Fruit fly (Drosophila melanogaster): Measurements from ENCODE around the gene NimC4.

The NimC4 gene

DNA sequence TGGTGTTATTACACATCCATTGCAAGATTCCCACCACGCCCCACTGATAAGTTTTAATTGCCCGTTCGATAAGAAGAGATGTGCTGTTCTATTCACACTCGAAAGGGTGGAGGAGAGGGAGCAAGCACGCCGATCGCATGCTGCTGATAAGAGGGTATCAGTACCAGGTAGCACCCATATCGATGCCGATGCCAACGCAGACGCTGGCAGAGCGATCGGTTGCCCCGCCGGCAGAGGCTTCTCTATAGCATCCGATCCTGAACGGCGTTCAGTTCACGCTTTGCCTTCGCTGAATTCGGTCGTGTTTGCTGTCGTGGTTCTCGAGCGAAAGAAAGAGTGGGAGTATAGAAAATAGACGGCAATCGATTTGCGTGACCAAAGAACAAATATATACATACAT, 33.9 kb upstream of the NimC4 start (continued):
- peak; percentile 3 for TF ChIP-seq kay (GFP tag; optimal IDR thresholded peaks at IDR 0.05)
- no peak for TF ChIP-seq tll (GFP tag; optimal IDR thresholded peaks at IDR 0.05)
- TF ChIP-seq Hey (tag; optimal IDR thresholded peaks at IDR 0.05), result peak; percentile 63
- TF ChIP-seq CG32532 (GFP tag; IDR thresholded peaks at IDR 0.05), result 0 out of 2 replicates have a peak, but pooled peaks have one; percentile 20
- TF ChIP-seq lab (GFP tag; optimal IDR thresholded peaks at IDR 0.05), result peak; percentile 41
- TF ChIP-seq ken (GFP tag; IDR thresholded peaks at IDR 0.05), result no peak
- peak; percentile 96 for TF ChIP-seq Adf1 (GFP tag; IDR thresholded peaks at IDR 0.05)
- peak; percentile 38 for TF ChIP-seq Jarid2 (GFP tag; optimal IDR thresholded peaks at IDR 0.05)
- peak; percentile 23; the same call in 1 of the 2 replicates for TF ChIP-seq CG14014 (GFP tag; IDR thresholded peaks at IDR 0.05)

- peak; percentile 10 for TF ChIP-seq grn (GFP tag; optimal IDR thresholded peaks at IDR 0.05)
- no peak for TF ChIP-seq CG4854 (GFP tag; optimal IDR thresholded peaks at IDR 0.05)
- TF ChIP-seq dm (GFP tag; optimal IDR thresholded peaks at IDR 0.05), result no peak
- TF ChIP-seq CG34376 (GFP tag; optimal IDR thresholded peaks at IDR 0.05), result peak; percentile 89
- no peak for TF ChIP-seq NC2α (GFP tag; optimal IDR thresholded peaks at IDR 0.05)
- TF ChIP-seq sug (tag; optimal IDR thresholded peaks at IDR 0.05), result peak; percentile 48
- peak; percentile 2 for TF ChIP-seq CG18599 (GFP tag; optimal IDR thresholded peaks at IDR 0.05)
- TF ChIP-seq Ada2b (GFP tag; IDR thresholded peaks at IDR 0.05), result no peak
- no peak for TF ChIP-seq CG10267 (tag; optimal IDR thresholded peaks at IDR 0.05)
- no peak for TF ChIP-seq ase (GFP tag; IDR thresholded peaks at IDR 0.05)
- no peak for TF ChIP-seq peb (GFP tag; IDR thresholded peaks at IDR 0.05)
- TF ChIP-seq bbx (GFP tag; IDR thresholded peaks at IDR 0.05; ENCODE audit: partially characterized antibody), result no peak
- no peak for TF ChIP-seq CG31441 (GFP tag; IDR thresholded peaks at IDR 0.05)
- TF ChIP-seq seq (GFP tag; IDR thresholded peaks at IDR 0.05), result no peak
- peak; percentile 60 for TF ChIP-seq mirr (GFP tag; optimal IDR thresholded peaks at IDR 0.05)
- TF ChIP-seq exex (tag; optimal IDR thresholded peaks at IDR 0.05), result peak; percentile 90
- no peak for TF ChIP-seq Six4 (GFP tag; optimal IDR thresholded peaks at IDR 0.05)
- TF ChIP-seq Pdp1 (GFP tag; optimal IDR thresholded peaks at IDR 0.05), result peak in 1 of 2 experiments; percentile 58
- no peak for TF ChIP-seq Aef1 (GFP tag; IDR thresholded peaks at IDR 0.05)
- 0 out of 4 replicates have a peak, but pooled peaks have one; percentile 23 for TF ChIP-seq chinmo (GFP tag; IDR thresholded peaks at IDR 0.05; ENCODE audit: partially characterized antibody)
- no peak for TF ChIP-seq CG10959 (GFP tag; IDR thresholded peaks at IDR 0.05)
- TF ChIP-seq trh (GFP tag; optimal IDR thresholded peaks at IDR 0.05), result no peak
- TF ChIP-seq Lim3 (GFP tag; IDR thresholded peaks at IDR 0.05), result no peak
- no peak for TF ChIP-seq CG33557 (GFP tag; optimal IDR thresholded peaks at IDR 0.05)
- TF ChIP-seq ftz-f1 (GFP tag; optimal IDR thresholded peaks at IDR 0.05), result no peak
- TF ChIP-seq dan (GFP tag; IDR thresholded peaks at IDR 0.05), result no peak
- TF ChIP-seq CG2712 (tag; optimal IDR thresholded peaks at IDR 0.05), result no peak
- TF ChIP-seq CG14050 (GFP tag; IDR thresholded peaks at IDR 0.05), result no peak
- TF ChIP-seq sd (tag; optimal IDR thresholded peaks at IDR 0.05), result peak; percentile 86
- TF ChIP-seq Sox102F (GFP tag; optimal IDR thresholded peaks at IDR 0.05), result no peak
- TF ChIP-seq CG1529 (GFP tag; optimal IDR thresholded peaks at IDR 0.05), result no peak
- TF ChIP-seq eve (GFP tag; optimal IDR thresholded peaks at IDR 0.05), result peak in 1 of 2 experiments; percentile 36
- no peak for TF ChIP-seq NC2β (GFP tag; optimal IDR thresholded peaks at IDR 0.05)
Measured at dm6 chr2L:14015109-14015508, 32.3 kb upstream of the NimC4 start.
